Fruit fly (Drosophila melanogaster): ENCODE results near the gene LKRSDH.

LKRSDH gene

dm6 chr2L:7812555-7813339 is 17.0 kb upstream of the LKRSDH start:
- TF ChIP-seq CG8319 (GFP tag; optimal IDR thresholded peaks at IDR 0.05): no peak
- TF ChIP-seq net (GFP tag; optimal IDR thresholded peaks at IDR 0.05): no peak
- 0 out of 3 replicates have a peak, but pooled peaks have one; percentile 19 for TF ChIP-seq eg (GFP tag; IDR thresholded peaks at IDR 0.05)
- peak; percentile 33 for TF ChIP-seq CG32006 (GFP tag; optimal IDR thresholded peaks at IDR 0.05)
- TF ChIP-seq Hr4 (GFP tag; optimal IDR thresholded peaks at IDR 0.05): peak; percentile 15
- peak; percentile 36; the same call in 1 of the 2 replicates for TF ChIP-seq CG15336 (GFP tag; IDR thresholded peaks at IDR 0.05)
- TF ChIP-seq CG10631 (GFP tag; optimal IDR thresholded peaks at IDR 0.05): peak; percentile 7
- peak; percentile 3 for TF ChIP-seq OdsH (GFP tag; optimal IDR thresholded peaks at IDR 0.05)

dm6 chr2L:7811249-7812002 is 15.7 kb upstream of the LKRSDH start, which contains the start of gene LanB1:
Gene LanB1, plus strand, starts transcription at chr2L:7811438.
- TF ChIP-seq CG6808 (GFP tag; optimal IDR thresholded peaks at IDR 0.05) (peak; percentile 2), CG6276 (GFP tag; optimal IDR thresholded peaks at IDR 0.05) (peak; percentile 43), Smox (GFP tag; optimal IDR thresholded peaks at IDR 0.05) (no peak), pdm3 (GFP tag; optimal IDR thresholded peaks at IDR 0.05) (no peak), Lpt (GFP tag; optimal IDR thresholded peaks at IDR 0.05) (peak; percentile 44), CG3919 (GFP tag; optimal IDR thresholded peaks at IDR 0.05) (peak; percentile 34), CG15336 (GFP tag; IDR thresholded peaks at IDR 0.05) (peak; percentile 45; the same call in 1 of the 2 replicates), CG32006 (GFP tag; optimal IDR thresholded peaks at IDR 0.05) (no peak), CG8119 (GFP tag; IDR thresholded peaks at IDR 0.05) (peak; percentile 47; the same call in 1 of the 3 replicates), CG6163 (GFP tag; IDR thresholded peaks at IDR 0.05) (peak; percentile 64; the same call in 2 of the 3 replicates), vri (GFP tag; optimal IDR thresholded peaks at IDR 0.05) (no peak), eg (GFP tag; IDR thresholded peaks at IDR 0.05) (0 out of 3 replicates have a peak, but pooled peaks have one; percentile 40), Eip78C (GFP tag) (no peak), net (GFP tag; optimal IDR thresholded peaks at IDR 0.05) (no peak), ss (GFP tag; optimal IDR thresholded peaks at IDR 0.05) (peak; percentile 21 to 51), fkh (GFP tag; optimal IDR thresholded peaks at IDR 0.05) (peak; percentile 31), CG8319 (GFP tag; optimal IDR thresholded peaks at IDR 0.05) (no peak), CG6854 (GFP tag; optimal IDR thresholded peaks at IDR 0.05) (peak; percentile 39), achi (GFP tag; optimal IDR thresholded peaks at IDR 0.05) (no peak)

dm6 chr2L:7810519-7810918 is 14.8 kb upstream of the LKRSDH start, which contains the start of gene Cdc14:
Gene Cdc14, minus strand, starts transcription at chr2L:7810703.
- no peak for TF ChIP-seq ss (GFP tag; optimal IDR thresholded peaks at IDR 0.05)
- no peak for TF ChIP-seq CG6792 (GFP tag; optimal IDR thresholded peaks at IDR 0.05)
- TF ChIP-seq CG1621 (tag; optimal IDR thresholded peaks at IDR 0.05): peak; percentile 95
- peak; percentile 9 for TF ChIP-seq CG6854 (GFP tag; optimal IDR thresholded peaks at IDR 0.05)
- no peak for TF ChIP-seq CG8119 (GFP tag; IDR thresholded peaks at IDR 0.05)
- no peak for TF ChIP-seq CG6808 (GFP tag; optimal IDR thresholded peaks at IDR 0.05)
- no peak for TF ChIP-seq acj6 (GFP tag; optimal IDR thresholded peaks at IDR 0.05)
- peak; percentile 29 for TF ChIP-seq CG3919 (GFP tag; optimal IDR thresholded peaks at IDR 0.05)
- TF ChIP-seq CG6163 (GFP tag; IDR thresholded peaks at IDR 0.05): peak; percentile 43; the same call in 2 of the 3 replicates
- no peak for TF ChIP-seq CG34406 (GFP tag; optimal IDR thresholded peaks at IDR 0.05)
- peak; percentile 1 for TF ChIP-seq dsx (GFP tag; optimal IDR thresholded peaks at IDR 0.05; ENCODE audit: poor library complexity, severe bottlenecking)
- no peak for TF ChIP-seq CG8632 (GFP tag; optimal IDR thresholded peaks at IDR 0.05)
- no peak for TF ChIP-seq vri (GFP tag; optimal IDR thresholded peaks at IDR 0.05)
- peak; percentile 10 for TF ChIP-seq CG9139 (GFP tag; optimal IDR thresholded peaks at IDR 0.05)
- peak; percentile 51 for TF ChIP-seq Sox102F (GFP tag; optimal IDR thresholded peaks at IDR 0.05)

dm6 chr2L:7809699-7810088 is 13.9 kb upstream of the LKRSDH start:
- TF ChIP-seq CG3032 (tag; optimal IDR thresholded peaks at IDR 0.05): peak; percentile 11
- no peak for TF ChIP-seq Met (GFP tag; optimal IDR thresholded peaks at IDR 0.05)
- peak; percentile 18 for TF ChIP-seq topi (GFP tag; optimal IDR thresholded peaks at IDR 0.05)
- peak in 1 of 2 experiments; percentile 48 for TF ChIP-seq ss (GFP tag; optimal IDR thresholded peaks at IDR 0.05)
- no peak for TF ChIP-seq CG11762 (GFP tag; optimal IDR thresholded peaks at IDR 0.05; ENCODE audit: insufficient read depth)
- TF ChIP-seq CG15336 (GFP tag; IDR thresholded peaks at IDR 0.05): peak; percentile 34; the same call in 1 of the 2 replicates
- peak; percentile 35 for TF ChIP-seq Sox14 (GFP tag; optimal IDR thresholded peaks at IDR 0.05)
- TF ChIP-seq CG6854 (GFP tag; optimal IDR thresholded peaks at IDR 0.05): peak; percentile 71
- TF ChIP-seq lz (GFP tag; optimal IDR thresholded peaks at IDR 0.05): peak; percentile 2
- TF ChIP-seq CG1621 (tag; optimal IDR thresholded peaks at IDR 0.05): peak; percentile 39
- no peak for TF ChIP-seq CG7368 (GFP tag; optimal IDR thresholded peaks at IDR 0.05)
- peak; percentile 3 for TF ChIP-seq esn (GFP tag; optimal IDR thresholded peaks at IDR 0.05)
- peak; percentile 44; the same call in 2 of the 3 replicates for TF ChIP-seq eg (GFP tag; IDR thresholded peaks at IDR 0.05)
- TF ChIP-seq fkh (GFP tag; optimal IDR thresholded peaks at IDR 0.05): peak; percentile 93
- TF ChIP-seq CG8119 (GFP tag; IDR thresholded peaks at IDR 0.05): peak; percentile 38; the same call in 2 of the 3 replicates
- no peak; the same call in 2 of the 3 replicates for TF ChIP-seq CG6163 (GFP tag; IDR thresholded peaks at IDR 0.05)
- no peak for TF ChIP-seq Ets96B (tag; optimal IDR thresholded peaks at IDR 0.05)
- peak; percentile 73 for TF ChIP-seq Eip78C (GFP tag)
- no peak for TF ChIP-seq CG10631 (GFP tag; optimal IDR thresholded peaks at IDR 0.05)
- TF ChIP-seq Lpt (GFP tag; optimal IDR thresholded peaks at IDR 0.05): peak; percentile 38
- TF ChIP-seq vri (GFP tag; optimal IDR thresholded peaks at IDR 0.05): peak; percentile 76

Measured in whole organism, prepupa.